Fruit fly (Drosophila melanogaster): ENCODE measurements around the gene CG7322.
A peak's percentile ranks its signal among the peaks of the same experiment; 100 is the strongest.

Gene CG7322

DNA sequence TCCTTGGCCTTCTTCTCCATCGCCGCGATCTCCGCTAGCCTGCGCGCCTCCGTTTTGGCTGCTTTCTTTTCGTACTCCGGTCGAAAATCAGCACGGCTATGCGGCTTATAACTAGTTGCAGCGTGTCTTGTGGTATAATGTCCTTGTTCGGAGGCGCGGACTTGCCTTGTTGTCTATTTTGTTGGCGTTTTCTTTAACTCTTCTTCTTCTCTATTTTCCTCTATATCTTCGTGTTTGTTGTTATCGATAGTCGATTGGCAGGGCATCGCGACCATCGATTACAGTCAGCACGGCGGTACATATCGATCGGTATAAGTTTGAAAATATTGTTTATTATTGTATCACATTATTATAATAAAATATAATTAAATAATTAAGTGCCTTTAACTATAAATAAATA, 35.9 kb upstream of the CG7322 start, which contains the start of gene Flacc (continued):
- TF ChIP-seq CG16813 (GFP tag; IDR thresholded peaks at IDR 0.05; ENCODE audit: partially characterized antibody) (peak; percentile 80), Awh (GFP tag; IDR thresholded peaks at IDR 0.05) (no peak), yki (optimal IDR thresholded peaks at IDR 0.05) (no peak), ham (GFP tag; IDR thresholded peaks at IDR 0.05) (no peak), CG18476 (GFP tag; optimal IDR thresholded peaks at IDR 0.05) (no peak), Abd-B (GFP tag; optimal IDR thresholded peaks at IDR 0.05) (no peak), Mes4 (GFP tag; optimal IDR thresholded peaks at IDR 0.05) (no peak), CG34224 (GFP tag; IDR thresholded peaks at IDR 0.05; ENCODE audit: partially characterized antibody) (peak; percentile 91), CG12659 (GFP tag; optimal IDR thresholded peaks at IDR 0.05) (peak; percentile 17), CG8924 (tag; optimal IDR thresholded peaks at IDR 0.05) (peak; percentile 13), Nf-YA (GFP tag; IDR thresholded peaks at IDR 0.05) (no peak), zen2 (GFP tag; IDR thresholded peaks at IDR 0.05; ENCODE audit: partially characterized antibody) (peak; percentile 90), Ravus (GFP tag; IDR thresholded peaks at IDR 0.05) (no peak), mirr (GFP tag; optimal IDR thresholded peaks at IDR 0.05) (no peak), CG9727 (GFP tag; optimal IDR thresholded peaks at IDR 0.05) (no peak), cg (GFP tag; optimal IDR thresholded peaks at IDR 0.05) (no peak), lab (GFP tag; optimal IDR thresholded peaks at IDR 0.05) (no peak), CG11398 (GFP tag; optimal IDR thresholded peaks at IDR 0.05) (no peak), CG7963 (GFP tag; IDR thresholded peaks at IDR 0.05; ENCODE audit: partially characterized antibody) (peak; percentile 79), gsb-n (tag; optimal IDR thresholded peaks at IDR 0.05) (no peak), bcd (GFP tag; optimal IDR thresholded peaks at IDR 0.05) (no peak), ase (GFP tag; IDR thresholded peaks at IDR 0.05) (no peak), tll (GFP tag; optimal IDR thresholded peaks at IDR 0.05) (no peak), pum (GFP tag; optimal IDR thresholded peaks at IDR 0.05) (no peak), CG34422 (GFP tag; IDR thresholded peaks at IDR 0.05) (0 out of 3 replicates have a peak, but pooled peaks have one; percentile 40), Dref (GFP tag; IDR thresholded peaks at IDR 0.05) (peak; percentile 92), prd (optimal IDR thresholded peaks at IDR 0.05) (no peak), prd (GFP tag; IDR thresholded peaks at IDR 0.05) (no peak), Drgx (GFP tag; IDR thresholded peaks at IDR 0.05) (no peak), kni (GFP tag; optimal IDR thresholded peaks at IDR 0.05) (no peak), BtbVII (GFP tag; optimal IDR thresholded peaks at IDR 0.05) (no peak), salm (tag; optimal IDR thresholded peaks at IDR 0.05) (no peak), hkb (optimal IDR thresholded peaks at IDR 0.05) (no peak), hkb (GFP tag; IDR thresholded peaks at IDR 0.05) (no peak), CG8478 (optimal IDR thresholded peaks at IDR 0.05) (no peak), CG43689 (GFP tag; IDR thresholded peaks at IDR 0.05) (no peak), CG4854 (GFP tag; optimal IDR thresholded peaks at IDR 0.05) (no peak), inv (GFP tag; IDR thresholded peaks at IDR 0.05; ENCODE audit: partially characterized antibody) (peak; percentile 74), fu2 (GFP tag; optimal IDR thresholded peaks at IDR 0.05) (no peak), chinmo (GFP tag; IDR thresholded peaks at IDR 0.05; ENCODE audit: partially characterized antibody) (0 out of 4 replicates have a peak, but pooled peaks have one; percentile 73), Myb (GFP tag; optimal IDR thresholded peaks at IDR 0.05) (peak; percentile 53), usp (GFP tag; optimal IDR thresholded peaks at IDR 0.05) (no peak), CG17612 (GFP tag; IDR thresholded peaks at IDR 0.05) (no peak), Bteb2 (GFP tag; optimal IDR thresholded peaks at IDR 0.05) (no peak), Hr78 (GFP tag; optimal IDR thresholded peaks at IDR 0.05) (no peak), CG5245 (GFP tag; optimal IDR thresholded peaks at IDR 0.05) (no peak), dpn (GFP tag; optimal IDR thresholded peaks at IDR 0.05) (no peak), BEAF-32 (GFP tag; optimal IDR thresholded peaks at IDR 0.05) (peak; percentile 76), Adf1 (GFP tag; IDR thresholded peaks at IDR 0.05) (no peak), Doc3 (GFP tag; IDR thresholded peaks at IDR 0.05; ENCODE audit: partially characterized antibody) (peak; percentile 80), Camta (GFP tag; optimal IDR thresholded peaks at IDR 0.05) (no peak), Dp (GFP tag; optimal IDR thresholded peaks at IDR 0.05) (peak; percentile 86)
